Worm (Caenorhabditis elegans) whole organism, L4 larva: ENCODE results near the gene T23B12.5.

Source experiments
- D1046.2 ChIP-seq: fragments of 200-800 bp; sonication (Bioruptor generic); IDR thresholded peaks from 2 replicates; pipeline ENCODE4 v1.3.6; 2022; ENCODE audit warnings: missing genetic modification characterization, missing compliant biosample characterization
- F37D6.2 ChIP-seq: sonication (generic microtip); optimal IDR thresholded peaks from 2 replicates; lab custom pipeline; 2016; ENCODE audit warnings: mild to moderate bottlenecking, missing genetic modification characterization, missing compliant biosample characterization
- R02D3.7 ChIP-seq: fragments of 150-350 bp; sonication (generic microtip); optimal IDR thresholded peaks from 3 replicates; lab custom pipeline; 2014; ENCODE audit warnings: missing biosample characterization, missing genetic modification characterization
- Y5F2A.4 ChIP-seq: fragments of 200-800 bp; sonication (Bioruptor generic); optimal IDR thresholded peaks from 2 replicates; lab custom pipeline; 2018; ENCODE audit warnings: mild to moderate bottlenecking, missing genetic modification characterization, missing compliant biosample characterization
- ZK337.2 ChIP-seq: fragments of 200-800 bp; sonication (Bioruptor generic); IDR thresholded peaks from 2 replicates; pipeline ENCODE4 v1.3.6; 2022; ENCODE audit warnings: missing genetic modification reagents, missing genetic modification characterization, missing compliant biosample characterization
- aha-1 ChIP-seq: fragments of 150-350 bp; peaks from one replicate; lab custom pipeline; 2014; ENCODE audit warnings: missing biosample characterization, missing genetic modification characterization
- ceh-62 ChIP-seq: sonication (generic microtip); optimal IDR thresholded peaks from 2 replicates; lab custom pipeline; 2017; ENCODE audit warnings: missing biosample characterization, missing genetic modification characterization
- ces-1 ChIP-seq: fragments of 150-350 bp; sonication (generic microtip); optimal IDR thresholded peaks from 4 replicates; lab custom pipeline; 2014; ENCODE audit warnings: missing biosample characterization, missing genetic modification reagents, missing genetic modification characterization
- ctbp-1 ChIP-seq: fragments of 200-800 bp; sonication (Bioruptor generic); IDR thresholded peaks from 2 replicates; pipeline ENCODE4 v1.3.6; 2022; ENCODE audit warnings: missing genetic modification reagents, missing genetic modification characterization, missing compliant biosample characterization
- daf-16 ChIP-seq, 3 experiments: sonication (generic microtip); optimal IDR thresholded peaks; 2 replicates each; lab custom pipeline; 2016 to 2017; ENCODE audit warnings: missing genetic modification characterization in 3 of 3, missing genetic modification reagents in 3 of 3, mild to moderate bottlenecking in 2 of 3, missing compliant biosample characterization in 2 of 3, missing biosample characterization in 1 of 3, moderate library complexity in 1 of 3
- dmd-6 ChIP-seq: fragments of 200-800 bp; sonication (Bioruptor generic); IDR thresholded peaks from 2 replicates; pipeline ENCODE4 v1.3.6; 2022; ENCODE audit warnings: missing genetic modification reagents, missing genetic modification characterization, missing compliant biosample characterization
- dmd-9 ChIP-seq: fragments of 200-800 bp; sonication (Bioruptor generic); IDR thresholded peaks from 2 replicates; pipeline ENCODE4 v1.3.6; 2022; ENCODE audit warnings: missing genetic modification reagents, missing genetic modification characterization, missing compliant biosample characterization
- dpl-1 ChIP-seq: fragments of 150-350 bp; optimal IDR thresholded peaks from 2 replicates; lab custom pipeline; 2014; ENCODE audit warnings: missing biosample characterization, missing genetic modification reagents, missing genetic modification characterization
- dve-1 ChIP-seq: sonication (generic microtip); optimal IDR thresholded peaks from 2 replicates; lab custom pipeline; 2017; ENCODE audit warnings: antibody characterized with exemption, mild to moderate bottlenecking, missing genetic modification characterization, missing compliant biosample characterization; ENCODE audit not compliant: insufficient read depth
- fos-1 ChIP-seq: fragments of 150-350 bp; optimal IDR thresholded peaks from 2 replicates; lab custom pipeline; 2014; ENCODE audit warnings: missing biosample characterization, missing genetic modification characterization
- hif-1 ChIP-seq, 2 experiments: sonication (generic microtip); optimal IDR thresholded peaks; 2 replicates each; lab custom pipeline; 2016 to 2017; ENCODE audit warnings: missing compliant biosample characterization in 2 of 2, missing genetic modification characterization in 2 of 2, missing genetic modification reagents in 2 of 2, missing genotype in 2 of 2, mild to moderate bottlenecking in 1 of 2
- hlh-11 ChIP-seq: fragments of 200-800 bp; sonication (Bioruptor generic); optimal IDR thresholded peaks from 2 replicates; lab custom pipeline; 2018; ENCODE audit warnings: mild to moderate bottlenecking, missing genetic modification characterization, missing compliant biosample characterization
- hlh-30 ChIP-seq: sonication (generic microtip); optimal IDR thresholded peaks from 2 replicates; lab custom pipeline; 2017; ENCODE audit warnings: antibody characterized with exemption, mild to moderate bottlenecking, missing genetic modification characterization, missing compliant biosample characterization; ENCODE audit not compliant: insufficient read depth
- hmg-1.1 ChIP-seq: fragments of 200-800 bp; sonication (Bioruptor generic); IDR thresholded peaks from 2 replicates; pipeline ENCODE4 v1.3.6; 2022; ENCODE audit warnings: missing genetic modification reagents, missing genetic modification characterization, missing compliant biosample characterization
- lin-1 ChIP-seq: fragments of 200-800 bp; sonication (Bioruptor generic); IDR thresholded peaks from 2 replicates; pipeline ENCODE4 v1.3.6; 2022; ENCODE audit warnings: missing genetic modification reagents, missing genetic modification characterization, missing compliant biosample characterization
- lin-15B ChIP-seq: fragments of 150-350 bp; sonication (generic microtip); optimal IDR thresholded peaks from 3 replicates; lab custom pipeline; 2014; ENCODE audit warnings: missing biosample characterization, missing genetic modification characterization
- lin-38 ChIP-seq: fragments of 200-800 bp; sonication (Bioruptor generic); IDR thresholded peaks from 2 replicates; pipeline ENCODE4 v1.3.6; 2022; ENCODE audit warnings: missing genetic modification reagents, missing genetic modification characterization, missing compliant biosample characterization
- lir-3 ChIP-seq: sonication (generic microtip); optimal IDR thresholded peaks from 2 replicates; lab custom pipeline; 2016; ENCODE audit warnings: mild to moderate bottlenecking, missing genetic modification characterization, missing compliant biosample characterization
- lsy-2 ChIP-seq, 2 experiments: fragments of 150-350 bp in 1 of 2; sonication (generic microtip) in 1 of 2; optimal IDR thresholded peaks; 2 replicates each; lab custom pipeline; 2014 to 2017; ENCODE audit warnings: missing biosample characterization in 2 of 2, missing genetic modification characterization in 2 of 2
- mdt-29 ChIP-seq: fragments of 200-800 bp; sonication (Bioruptor generic); IDR thresholded peaks from 2 replicates; pipeline ENCODE4 v1.3.6; 2022; ENCODE audit warnings: missing genetic modification reagents, missing genetic modification characterization, missing compliant biosample characterization
- mep-1 ChIP-seq: fragments of 150-350 bp; sonication (generic microtip); optimal IDR thresholded peaks from 3 replicates; lab custom pipeline; 2014; ENCODE audit warnings: missing biosample characterization, missing genetic modification characterization
- mes-2 ChIP-seq: sonication (generic microtip); optimal IDR thresholded peaks from 2 replicates; lab custom pipeline; 2016; ENCODE audit warnings: missing genotype, mild to moderate bottlenecking, missing genetic modification characterization, missing compliant biosample characterization; ENCODE audit not compliant: poor library complexity, severe bottlenecking
- nhr-10 ChIP-seq: fragments of 150-350 bp; optimal IDR thresholded peaks from 2 replicates; lab custom pipeline; 2014; ENCODE audit warnings: missing biosample characterization, missing genetic modification characterization
- nhr-111 ChIP-seq: fragments of 200-800 bp; sonication (Bioruptor generic); optimal IDR thresholded peaks from 2 replicates; lab custom pipeline; 2018; ENCODE audit warnings: mild to moderate bottlenecking, missing genetic modification characterization, missing compliant biosample characterization
- nhr-25 ChIP-seq: sonication (generic microtip); optimal IDR thresholded peaks from 2 replicates; lab custom pipeline; 2017; ENCODE audit warnings: missing genetic modification characterization, mild to moderate bottlenecking, missing compliant biosample characterization, antibody characterized with exemption, moderate library complexity, borderline replicate concordance; ENCODE audit not compliant: insufficient read depth
- nhr-42 ChIP-seq: fragments of 200-800 bp; sonication (Bioruptor generic); IDR thresholded peaks from 2 replicates; pipeline ENCODE4 v1.3.6; 2022; ENCODE audit warnings: missing genetic modification characterization, missing compliant biosample characterization
- nhr-77 ChIP-seq: fragments of 150-350 bp; optimal IDR thresholded peaks from 2 replicates; lab custom pipeline; 2014; ENCODE audit warnings: missing biosample characterization, missing genetic modification characterization
- pha-4 ChIP-seq, 2 experiments: fragments of 150-350 bp in 1 of 2; fragments of 200-800 bp in 1 of 2; sonication (Bioruptor generic) in 1 of 2; IDR thresholded peaks in 1 of 2; optimal IDR thresholded peaks in 1 of 2; 2 replicates each; pipeline versions ENCODE4 v1.3.6 to Lab custom; 2014 to 2022; ENCODE audit warnings: missing genetic modification characterization in 2 of 2, missing genetic modification reagents in 2 of 2, missing biosample characterization in 1 of 2, missing compliant biosample characterization in 1 of 2
- php-3 ChIP-seq: fragments of 200-800 bp; sonication (Bioruptor generic); IDR thresholded peaks from 2 replicates; pipeline ENCODE4 v1.3.6; 2022; ENCODE audit warnings: missing genetic modification reagents, missing genetic modification characterization, missing compliant biosample characterization
- pqm-1 ChIP-seq: sonication (generic microtip); optimal IDR thresholded peaks from 2 replicates; lab custom pipeline; 2017; ENCODE audit warnings: missing biosample characterization, missing genetic modification characterization
- saeg-2 ChIP-seq: fragments of 200-800 bp; sonication (Bioruptor generic); IDR thresholded peaks from 2 replicates; pipeline ENCODE4 v1.3.6; 2022; ENCODE audit warnings: missing genetic modification reagents, missing genetic modification characterization, missing compliant biosample characterization
- set-16 ChIP-seq: fragments of 200-800 bp; sonication (Bioruptor generic); IDR thresholded peaks from 2 replicates; pipeline ENCODE4 v1.3.6; 2022; ENCODE audit warnings: missing genetic modification reagents, missing genetic modification characterization, missing compliant biosample characterization
- skn-1 ChIP-seq: fragments of 150-350 bp; optimal IDR thresholded peaks from 2 replicates; lab custom pipeline; 2014; ENCODE audit warnings: missing biosample characterization, missing genetic modification characterization
- snpc-1.2 ChIP-seq: fragments of 200-800 bp; sonication (Bioruptor generic); IDR thresholded peaks from 2 replicates; pipeline ENCODE4 v1.3.6; 2022; ENCODE audit warnings: missing genetic modification reagents, missing genetic modification characterization, missing compliant biosample characterization
- tra-1 ChIP-seq: fragments of 200-800 bp; sonication (Bioruptor generic); IDR thresholded peaks from 2 replicates; pipeline ENCODE4 v1.3.6; 2022; ENCODE audit warnings: missing genetic modification reagents, missing genetic modification characterization, missing compliant biosample characterization
- unc-130 ChIP-seq: sonication (generic microtip); optimal IDR thresholded peaks from 2 replicates; lab custom pipeline; 2016; ENCODE audit warnings: missing genetic modification reagents, missing genetic modification characterization, missing compliant biosample characterization
- unc-39 ChIP-seq: sonication (generic microtip); optimal IDR thresholded peaks from 2 replicates; lab custom pipeline; 2017; ENCODE audit warnings: missing biosample characterization, missing genetic modification characterization
- vab-7 ChIP-seq: fragments of 200-800 bp; sonication (Bioruptor generic); IDR thresholded peaks from 2 replicates; pipeline ENCODE4 v1.3.6; 2022; ENCODE audit warnings: missing genetic modification reagents, missing genetic modification characterization, missing compliant biosample characterization
- zip-2 ChIP-seq: fragments of 150-350 bp; optimal IDR thresholded peaks from 2 replicates; lab custom pipeline; 2014; ENCODE audit warnings: missing biosample characterization, missing genetic modification characterization
- ztf-11 ChIP-seq: fragments of 150-350 bp; optimal IDR thresholded peaks from 2 replicates; lab custom pipeline; 2014; ENCODE audit warnings: missing biosample characterization, missing genetic modification characterization

T23B12.5 gene

DNA sequence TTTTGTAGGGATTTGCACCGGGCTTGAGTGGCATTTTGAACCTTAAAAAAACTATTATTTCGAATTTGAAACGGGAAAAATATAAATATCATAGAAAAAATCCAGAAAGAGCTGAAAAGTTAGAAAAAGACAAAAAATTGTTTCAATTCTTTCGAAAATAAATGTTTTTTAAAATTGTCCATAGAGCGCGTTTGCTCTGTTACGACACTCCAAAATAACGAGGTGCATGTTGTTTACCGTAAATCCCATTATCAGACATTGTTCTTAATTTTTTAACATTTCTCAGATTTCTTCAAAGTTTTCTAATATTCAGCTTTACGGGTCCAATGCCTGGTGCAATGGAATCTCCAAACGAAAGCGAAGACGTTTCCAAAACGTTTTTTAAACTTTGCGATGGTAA is 14.2 kb upstream of the T23B12.5 start, which contains the start of the genes dnj-22 and natc-1 (continued):
- TF ChIP-seq mes-2 (tag; lab: Kevin White, UChicago), result peak; percentile 90
- TF ChIP-seq skn-1 (tag; lab: Kevin White, UChicago), result no peak
- TF ChIP-seq dpl-1 (GFP tag; lab: Kevin White, UChicago), result peak; percentile 72
- no peak for TF ChIP-seq dmd-6
- TF ChIP-seq dve-1 (tag; lab: Kevin White, UChicago), result peak; percentile 87
- peak; percentile 63 for TF ChIP-seq hmg-1.1 (GFP tag; lab: Robert Waterston, UW)
- TF ChIP-seq mep-1 (tag; lab: Kevin White, UChicago), result peak; percentile 77
- TF ChIP-seq ces-1 (GFP tag; lab: Kevin White, UChicago), result peak; percentile 36
- no peak for TF ChIP-seq D1046.2 (GFP tag; lab: Robert Waterston, UW)
- no peak for TF ChIP-seq hlh-11
- TF ChIP-seq php-3, result no peak
- no peak for TF ChIP-seq Y5F2A.4 (GFP tag; lab: Kevin White, UChicago)
- TF ChIP-seq nhr-25 (tag; lab: Kevin White, UChicago), result no peak
- no peak for TF ChIP-seq daf-16 (GFP tag; optimal IDR thresholded peaks at IDR 0.05; lab: Kevin White, UChicago)
- TF ChIP-seq daf-16 (tag; optimal IDR thresholded peaks at IDR 0.05; lab: Kevin White, UChicago), result peak; percentile 80
- TF ChIP-seq mdt-29 (GFP tag; lab: Robert Waterston, UW), result no peak
- TF ChIP-seq snpc-1.2 (GFP tag; lab: Robert Waterston, UW), result no peak
- no peak for TF ChIP-seq unc-39 (tag; lab: Kevin White, UChicago)
- TF ChIP-seq nhr-42 (GFP tag; lab: Robert Waterston, UW), result no peak
- peak; percentile 4 for TF ChIP-seq lin-15B

DNA sequence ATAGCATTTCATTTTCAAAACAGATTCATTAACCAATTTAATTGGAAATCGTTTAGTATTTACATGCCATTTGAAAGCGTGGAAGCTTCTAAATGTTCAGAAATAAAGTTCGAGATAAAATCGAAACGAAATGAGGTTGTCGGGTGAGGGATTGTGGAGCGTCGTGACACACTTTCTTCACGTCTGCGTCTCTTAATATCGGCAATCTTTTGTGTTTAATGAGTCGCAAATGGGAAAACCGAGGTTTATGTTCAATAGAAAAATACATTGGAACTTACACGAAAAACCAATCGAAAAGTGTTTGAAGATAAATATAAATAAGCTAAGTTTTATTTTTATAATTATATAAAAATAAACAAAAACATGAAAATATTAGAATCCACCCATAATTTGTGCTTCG is 13.0 kb upstream of the T23B12.5 start:
- TF ChIP-seq hlh-30 (tag; lab: Kevin White, UChicago) (peak; percentile 55), lin-1 (GFP tag; lab: Robert Waterston, UW) (no peak), ctbp-1 (GFP tag; lab: Robert Waterston, UW) (no peak), php-3 (no peak), vab-7 (GFP tag; lab: Robert Waterston, UW) (no peak), lir-3 (tag; lab: Kevin White, UChicago) (no peak), dve-1 (tag; lab: Kevin White, UChicago) (peak; percentile 8), dmd-9 (no peak), lsy-2 (tag; optimal IDR thresholded peaks at IDR 0.05; lab: Kevin White, UChicago) (peak in 1 of 2 experiments; percentile 17), ztf-11 (no peak), F37D6.2 (tag; lab: Kevin White, UChicago) (no peak), ZK337.2 (GFP tag; lab: Robert Waterston, UW) (no peak), ceh-62 (tag; lab: Kevin White, UChicago) (no peak), mep-1 (tag; lab: Kevin White, UChicago) (peak; percentile 15), unc-130 (GFP tag; lab: Kevin White, UChicago) (no peak), Y5F2A.4 (GFP tag; lab: Kevin White, UChicago) (no peak), lin-15B (no peak), aha-1 (tag; lab: Kevin White, UChicago) (peak; percentile 9), mes-2 (tag; lab: Kevin White, UChicago) (peak; percentile 28), lin-38 (peak; percentile 54), nhr-42 (GFP tag; lab: Robert Waterston, UW) (no peak), nhr-10 (no peak), mdt-29 (GFP tag; lab: Robert Waterston, UW) (no peak), fos-1 (tag; lab: Kevin White, UChicago) (no peak)

DNA sequence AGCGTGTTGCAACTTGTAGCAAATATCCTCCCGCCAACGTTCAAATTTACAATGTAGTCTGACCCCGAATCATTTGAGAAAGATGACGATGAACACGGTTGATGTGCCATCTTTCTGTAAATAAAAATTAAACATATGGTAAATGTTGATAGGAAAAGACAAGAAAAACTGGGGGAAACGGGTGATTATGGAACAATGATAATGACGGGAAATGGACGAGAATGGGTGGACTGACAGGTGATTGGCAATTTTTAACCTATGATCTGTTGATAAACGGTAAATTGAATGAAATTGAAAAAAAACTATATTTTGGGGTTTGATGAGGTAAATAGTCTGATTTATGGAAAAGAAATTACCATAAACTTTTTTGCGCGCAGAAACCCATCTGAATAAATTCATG is 12.5 kb upstream of the T23B12.5 start, which contains the start of gene T23B12.6:
T23B12.6 (minus strand) TSS at position 114 of the 400 bp plus-strand sequence.
- TF ChIP-seq set-16 (GFP tag; lab: Robert Waterston, UW), result no peak
- TF ChIP-seq ctbp-1 (GFP tag; lab: Robert Waterston, UW), result no peak
- TF ChIP-seq hif-1 (tag; optimal IDR thresholded peaks at IDR 0.05; lab: Kevin White, UChicago), result no peak
- no peak for TF ChIP-seq nhr-111 (GFP tag; lab: Kevin White, UChicago)
- no peak for TF ChIP-seq R02D3.7 (tag; lab: Kevin White, UChicago)
- 0 out of 2 replicates have a peak, but pooled peaks have one; percentile 51 for TF ChIP-seq tra-1 (GFP tag; lab: Robert Waterston, UW)
- TF ChIP-seq dve-1 (tag; lab: Kevin White, UChicago), result no peak
- TF ChIP-seq zip-2 (tag; lab: Kevin White, UChicago), result no peak
- peak; percentile 37 for TF ChIP-seq pqm-1 (tag; lab: Kevin White, UChicago)
- no peak for TF ChIP-seq pha-4 (GFP tag; IDR thresholded peaks at IDR 0.05; lab: Robert Waterston, UW)
- no peak for TF ChIP-seq pha-4 (tag; optimal IDR thresholded peaks at IDR 0.05; lab: Kevin White, UChicago)
- TF ChIP-seq saeg-2 (GFP tag; lab: Robert Waterston, UW), result no peak
- TF ChIP-seq nhr-77, result peak; percentile 70
- peak; percentile 88 for TF ChIP-seq dmd-6
- peak; percentile 59 for TF ChIP-seq hlh-11
